Fruit fly (Drosophila melanogaster) whole organism, wandering third instar larva: ENCODE measurements around the gene CG5861.

Experiments used
- Abd-B ChIP-seq: fragments of >200 bp; optimal IDR thresholded peaks from 2 replicates; lab custom pipeline; 2017; ENCODE audit warnings: missing biosample characterization, missing genetic modification characterization
- CG32264 ChIP-seq: fragments of 200-800 bp; sonication (Bioruptor generic); optimal IDR thresholded peaks from 2 replicates; lab custom pipeline; 2016; ENCODE audit warnings: missing biosample characterization, missing genetic modification characterization
- CG9705 ChIP-seq: fragments of 200-800 bp; sonication (Bioruptor generic); optimal IDR thresholded peaks from 2 replicates; lab custom pipeline; 2018; ENCODE audit warnings: missing biosample characterization, mild to moderate bottlenecking, missing genetic modification characterization
- CrebA ChIP-seq: fragments of 200-800 bp; sonication (Bioruptor generic); optimal IDR thresholded peaks from 2 replicates; lab custom pipeline; 2016; ENCODE audit warnings: missing biosample characterization, mild to moderate bottlenecking, missing genetic modification characterization, borderline replicate concordance
- Dfd ChIP-seq: fragments of >200 bp; optimal IDR thresholded peaks from 2 replicates; lab custom pipeline; 2017; ENCODE audit warnings: missing biosample characterization, missing genetic modification characterization
- Dif ChIP-seq: fragments of 200-275, 200-300 bp; sonication (Bioruptor generic); optimal IDR thresholded peaks from 2 replicates; lab custom pipeline; 2018; ENCODE audit warnings: missing biosample characterization, missing genetic modification characterization; ENCODE audit not compliant: partially characterized antibody
- GATAd ChIP-seq: sonication (Bioruptor generic); optimal IDR thresholded peaks from 2 replicates; lab custom pipeline; 2016; ENCODE audit warnings: missing biosample characterization, missing genetic modification characterization
- HLH106 ChIP-seq: fragments of 200-800 bp; optimal IDR thresholded peaks from 3 replicates; lab custom pipeline; 2019; ENCODE audit warnings: missing biosample characterization, mild to moderate bottlenecking, missing genetic modification characterization, moderate library complexity
- Hnf4 ChIP-seq: fragments of 200-800 bp; sonication (Bioruptor generic); optimal IDR thresholded peaks from 2 replicates; lab custom pipeline; 2016; ENCODE audit warnings: missing biosample characterization, mild to moderate bottlenecking, missing genetic modification characterization
- Hr78 ChIP-seq: fragments of >200 bp; optimal IDR thresholded peaks from 2 replicates; lab custom pipeline; 2017; ENCODE audit warnings: missing biosample characterization, missing genetic modification characterization
- Hr83 ChIP-seq: fragments of 200-300 bp; sonication (Bioruptor generic); optimal IDR thresholded peaks from 2 replicates; lab custom pipeline; 2016; ENCODE audit warnings: missing biosample characterization, mild to moderate bottlenecking, missing genetic modification characterization, moderate library complexity; ENCODE audit not compliant: poor library complexity, severe bottlenecking
- Mio ChIP-seq: sonication (Bioruptor generic); optimal IDR thresholded peaks from 2 replicates; lab custom pipeline; 2016; ENCODE audit warnings: missing biosample characterization, missing genetic modification characterization
- Myc ChIP-seq: fragments of >200 bp; optimal IDR thresholded peaks from 2 replicates; lab custom pipeline; 2017
- N ChIP-seq: fragments of >200 bp; optimal IDR thresholded peaks from 2 replicates; lab custom pipeline; 2018; ENCODE audit warnings: missing biosample characterization, missing external identifiers, missing genetic modification characterization
- OdsH ChIP-seq: fragments of 200-800 bp; sonication (Bioruptor generic); optimal IDR thresholded peaks from 2 replicates; lab custom pipeline; 2016; ENCODE audit warnings: missing biosample characterization, mild to moderate bottlenecking, missing genetic modification characterization
- Rel ChIP-seq, 2 experiments: fragments of 200-800 bp; sonication (Bioruptor generic) in 1 of 2; optimal IDR thresholded peaks; 2 replicates in 1 of 2; 3 replicates in 1 of 2; lab custom pipeline; 2016 to 2019; ENCODE audit warnings: mild to moderate bottlenecking in 2 of 2, missing biosample characterization in 2 of 2, missing genetic modification characterization in 2 of 2, moderate library complexity in 1 of 2
- Sp1 ChIP-seq: fragments of 200-800 bp; sonication (Bioruptor generic); optimal IDR thresholded peaks from 3 replicates; lab custom pipeline; 2019; ENCODE audit warnings: missing biosample characterization, mild to moderate bottlenecking, missing genetic modification characterization, moderate library complexity
- Vsx2 ChIP-seq: fragments of 200-300, 225-300 bp; sonication (Bioruptor generic); optimal IDR thresholded peaks from 2 replicates; lab custom pipeline; 2018; ENCODE audit warnings: missing biosample characterization, missing genetic modification characterization; ENCODE audit not compliant: partially characterized antibody
- br ChIP-seq: fragments of 200-800 bp; sonication (Bioruptor generic); optimal IDR thresholded peaks from 2 replicates; lab custom pipeline; 2016; ENCODE audit warnings: missing biosample characterization, missing genetic modification characterization
- brk ChIP-seq: fragments of 200-800 bp; sonication (Bioruptor generic); optimal IDR thresholded peaks from 2 replicates; lab custom pipeline; 2016; ENCODE audit warnings: missing biosample characterization, mild to moderate bottlenecking, missing genetic modification characterization
- dl ChIP-seq, 2 experiments: fragments of 175-275, 200-275 bp in 1 of 2; fragments of 200-275 bp in 1 of 2; sonication (Bioruptor generic); optimal IDR thresholded peaks; lab custom pipeline; 2018; ENCODE audit warnings: mild to moderate bottlenecking in 2 of 2, missing biosample characterization in 2 of 2, missing genetic modification characterization in 2 of 2, moderate library complexity in 2 of 2; ENCODE audit not compliant: partially characterized antibody in 2 of 2, insufficient read depth in 1 of 2
- dsf ChIP-seq: sonication (Bioruptor generic); optimal IDR thresholded peaks from 2 replicates; lab custom pipeline; 2016; ENCODE audit warnings: missing biosample characterization, missing genetic modification characterization, borderline replicate concordance
- foxo ChIP-seq, 2 experiments: fragments of 200-800 bp; sonication (Bioruptor generic); optimal IDR thresholded peaks; 2 replicates in 1 of 2; 3 replicates in 1 of 2; lab custom pipeline; 2016 to 2017; ENCODE audit warnings: missing biosample characterization in 2 of 2, missing genetic modification characterization in 2 of 2
- fru ChIP-seq: fragments of 200-800 bp; sonication (Bioruptor generic); optimal IDR thresholded peaks from 3 replicates; lab custom pipeline; 2016; ENCODE audit warnings: missing biosample characterization, mild to moderate bottlenecking, missing genetic modification characterization
- h ChIP-seq: fragments of 200-800 bp; sonication (Bioruptor generic); optimal IDR thresholded peaks from 3 replicates; lab custom pipeline; 2016; ENCODE audit warnings: missing biosample characterization, mild to moderate bottlenecking, missing genetic modification characterization
- jim ChIP-seq: fragments of 175-275, 200-325 bp; sonication (Bioruptor generic); optimal IDR thresholded peaks from 2 replicates; lab custom pipeline; 2016; ENCODE audit warnings: missing biosample characterization, mild to moderate bottlenecking, missing genetic modification characterization
- lola ChIP-seq: fragments of >200 bp; optimal IDR thresholded peaks from 2 replicates; lab custom pipeline; 2017; ENCODE audit warnings: missing biosample characterization, missing genetic modification characterization
- pan ChIP-seq: fragments of >200 bp; optimal IDR thresholded peaks from 2 replicates; lab custom pipeline; 2017
- psq ChIP-seq: fragments of 200-800 bp; sonication (Bioruptor generic); optimal IDR thresholded peaks from 3 replicates; lab custom pipeline; 2017; ENCODE audit warnings: missing biosample characterization, mild to moderate bottlenecking, missing genetic modification characterization, moderate library complexity
- rgr ChIP-seq: fragments of 200-800 bp; sonication (Bioruptor generic); optimal IDR thresholded peaks from 3 replicates; lab custom pipeline; 2016; ENCODE audit warnings: missing biosample characterization, mild to moderate bottlenecking, missing genetic modification characterization
- sv ChIP-seq: fragments of 200-800 bp; sonication (Bioruptor generic); optimal IDR thresholded peaks from 3 replicates; lab custom pipeline; 2016; ENCODE audit warnings: missing biosample characterization, missing genetic modification characterization
- usp ChIP-seq: fragments of >200 bp; optimal IDR thresholded peaks from 2 replicates; lab custom pipeline; 2017; ENCODE audit warnings: missing biosample characterization, missing genetic modification characterization
- woc ChIP-seq: sonication (Bioruptor generic); optimal IDR thresholded peaks from 2 replicates; lab custom pipeline; 2016; ENCODE audit warnings: missing biosample characterization, mild to moderate bottlenecking, missing genetic modification characterization

The CG5861 gene

dm6 chr2L:16317777-16318610, 10.9 kb upstream of the CG5861 start:
- TF ChIP-seq Abd-B (no peak), lola (no peak), sv (peak; percentile 35), brk (GFP tag; lab: Kevin White, UChicago) (no peak), CG9705 (GFP tag; lab: Kevin White, UChicago) (no peak), rgr (peak; percentile 63), jim (GFP tag; lab: Kevin White, UChicago) (peak; percentile 89), Sp1 (no peak), Dif (GFP tag; lab: Kevin White, UChicago) (no peak), Dfd (no peak), dl (GFP tag; optimal IDR thresholded peaks at IDR 0.05; lab: Kevin White, UChicago; ENCODE audit: insufficient read depth in 1 of 2, partially characterized antibody in 2 of 2) (no peak), Vsx2 (no peak), foxo (GFP tag; optimal IDR thresholded peaks at IDR 0.05; lab: Kevin White, UChicago) (no peak), usp (GFP tag; lab: Kevin White, UChicago) (no peak), CrebA (no peak), woc (no peak), Hr83 (GFP tag; lab: Kevin White, UChicago) (peak; percentile 95), br (peak; percentile 50), psq (peak; percentile 26), HLH106 (no peak), Rel (GFP tag; optimal IDR thresholded peaks at IDR 0.05; lab: Kevin White, UChicago) (no peak), Rel (tag; optimal IDR thresholded peaks at IDR 0.05; lab: Kevin White, UChicago) (peak; percentile 54), h (GFP tag; lab: Kevin White, UChicago) (peak; percentile 69), OdsH (GFP tag; lab: Kevin White, UChicago) (peak; percentile 21), fru (GFP tag; lab: Kevin White, UChicago) (peak; percentile 30), CG32264 (GFP tag; lab: Kevin White, UChicago) (no peak), Hnf4 (GFP tag; lab: Kevin White, UChicago) (peak; percentile 44)
- TF ChIP-seq, all 38 proteins: peak for 11

DNA sequence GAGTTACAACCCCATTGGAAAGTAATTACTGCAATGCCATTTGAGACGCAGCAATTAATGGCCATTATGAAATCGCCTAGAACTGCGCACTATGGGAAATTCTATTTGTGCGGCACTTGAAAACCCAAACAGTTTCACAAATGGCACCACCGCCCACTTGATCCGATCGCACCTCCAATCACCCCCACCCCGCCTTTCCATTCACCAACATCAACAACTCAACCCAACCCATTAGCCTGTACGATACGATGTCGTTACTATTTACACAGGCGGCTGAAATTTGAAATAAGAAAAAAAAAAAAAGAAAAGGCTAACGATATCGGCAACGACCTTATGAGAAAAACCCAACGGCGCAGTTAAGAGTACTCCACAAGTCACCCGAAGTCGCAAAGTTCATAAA, 10.0 kb upstream of the CG5861 start:
- no peak for TF ChIP-seq lola
- TF ChIP-seq usp (GFP tag; lab: Kevin White, UChicago) = no peak
- no peak for TF ChIP-seq Rel (GFP tag; optimal IDR thresholded peaks at IDR 0.05; lab: Kevin White, UChicago)
- TF ChIP-seq Rel (tag; optimal IDR thresholded peaks at IDR 0.05; lab: Kevin White, UChicago) = no peak
- no peak for TF ChIP-seq Mio (GFP tag; lab: Kevin White, UChicago)
- TF ChIP-seq Dif (GFP tag; lab: Kevin White, UChicago) = no peak
- no peak for TF ChIP-seq dsf (GFP tag; lab: Kevin White, UChicago)
- no peak for TF ChIP-seq Hr83 (GFP tag; lab: Kevin White, UChicago)
- no peak for TF ChIP-seq Dfd
- no peak for TF ChIP-seq CrebA
- no peak for TF ChIP-seq foxo (GFP tag; optimal IDR thresholded peaks at IDR 0.05; lab: Kevin White, UChicago)
- TF ChIP-seq Hnf4 (GFP tag; lab: Kevin White, UChicago) = no peak
- no peak for TF ChIP-seq N (GFP tag; lab: Kevin White, UChicago)
- no peak for TF ChIP-seq HLH106
- TF ChIP-seq GATAd (GFP tag; lab: Kevin White, UChicago) = no peak

- TF ChIP-seq Rel (GFP tag; optimal IDR thresholded peaks at IDR 0.05; lab: Kevin White, UChicago) (no peak), Rel (tag; optimal IDR thresholded peaks at IDR 0.05; lab: Kevin White, UChicago) (peak; percentile 27), Dif (GFP tag; lab: Kevin White, UChicago) (no peak)
These were observed 9.3 kb upstream of the CG5861 start for dm6 chr2L:16316410-16316809.

DNA sequence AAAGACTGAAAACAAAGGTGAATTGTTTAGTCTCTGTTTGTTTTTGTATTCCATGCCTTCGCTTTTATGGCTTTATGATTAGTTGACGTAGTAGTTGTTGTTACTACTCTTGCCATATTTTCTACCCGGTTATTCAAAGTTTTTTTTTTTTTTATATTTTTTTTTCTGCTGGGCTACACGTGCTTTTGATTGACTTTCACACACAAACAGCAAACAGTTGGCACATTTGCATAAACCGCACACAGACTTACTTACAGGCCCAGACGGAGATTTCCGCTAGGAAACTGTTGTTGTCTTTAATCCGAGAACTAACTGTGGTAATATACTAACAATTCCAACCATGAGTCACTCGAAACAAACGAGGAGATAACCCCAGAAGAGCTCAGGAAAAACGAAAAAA, 8.7 kb upstream of the CG5861 start:
- TF ChIP-seq Myc (lab: Kevin White, UChicago) (no peak), Hr78 (GFP tag; lab: Kevin White, UChicago) (no peak), Dif (GFP tag; lab: Kevin White, UChicago) (no peak), N (GFP tag; lab: Kevin White, UChicago) (no peak), sv (no peak), CrebA (no peak), psq (no peak), rgr (no peak), pan (no peak), dl (GFP tag; optimal IDR thresholded peaks at IDR 0.05; lab: Kevin White, UChicago; ENCODE audit: insufficient read depth in 1 of 2, partially characterized antibody in 2 of 2) (no peak), br (no peak), Hr83 (GFP tag; lab: Kevin White, UChicago) (no peak), CG32264 (GFP tag; lab: Kevin White, UChicago) (no peak), Vsx2 (no peak), HLH106 (no peak), dsf (GFP tag; lab: Kevin White, UChicago) (no peak), jim (GFP tag; lab: Kevin White, UChicago) (no peak)
